Fruit fly (Drosophila melanogaster): Measurements from ENCODE around the gene hng3.

The hng3 gene

dm6 chr3L:711839-712553 is 43.3 kb downstream of the hng3 start, which contains the start of gene CG13896 (continued):
- peak; percentile 86 for TF ChIP-seq CG17328 (GFP tag; IDR thresholded peaks at IDR 0.05)
- peak; percentile 63 for TF ChIP-seq Asciz (GFP tag; optimal IDR thresholded peaks at IDR 0.05)
- TF ChIP-seq CG9609 (GFP tag; optimal IDR thresholded peaks at IDR 0.05) = peak; percentile 87
- TF ChIP-seq en (GFP tag; optimal IDR thresholded peaks at IDR 0.05) = peak; percentile 82
- peak; percentile 91 for TF ChIP-seq CG1647 (GFP tag; optimal IDR thresholded peaks at IDR 0.05)
- peak; percentile 62 for TF ChIP-seq CG6654 (GFP tag; optimal IDR thresholded peaks at IDR 0.05)
- TF ChIP-seq crol (GFP tag; IDR thresholded peaks at IDR 0.05) = peak; percentile 43
- peak; percentile 19 to 74 for TF ChIP-seq crp (GFP tag; optimal IDR thresholded peaks at IDR 0.05)
- TF ChIP-seq tin (GFP tag; optimal IDR thresholded peaks at IDR 0.05) = peak; percentile 93
- peak; percentile 54 for TF ChIP-seq twi (tag; optimal IDR thresholded peaks at IDR 0.05)
- peak in 1 of 2 experiments; percentile 81 for TF ChIP-seq insv (GFP tag; optimal IDR thresholded peaks at IDR 0.05)
- peak; percentile 77 for TF ChIP-seq CG4854 (GFP tag; optimal IDR thresholded peaks at IDR 0.05)
- TF ChIP-seq CG13287 (GFP tag; IDR thresholded peaks at IDR 0.05; ENCODE audit: partially characterized antibody) = peak; percentile 73
- no peak for TF ChIP-seq CG4360 (GFP tag; IDR thresholded peaks at IDR 0.05)
- peak; percentile 86 for TF ChIP-seq chm (GFP tag; IDR thresholded peaks at IDR 0.05)
- TF ChIP-seq Opbp (GFP tag; IDR thresholded peaks at IDR 0.05; ENCODE audit: partially characterized antibody) = peak; percentile 61
- TF ChIP-seq Lim3 (GFP tag; IDR thresholded peaks at IDR 0.05) = no peak
- no peak for TF ChIP-seq GATAe (GFP tag; conservative IDR thresholded peaks at IDR 0.05)
- TF ChIP-seq Lhr (GFP tag; optimal IDR thresholded peaks at IDR 0.05) = peak; percentile 96
- peak; percentile 84 for TF ChIP-seq gro (GFP tag; optimal IDR thresholded peaks at IDR 0.05)
- peak; percentile 89 for TF ChIP-seq caup (GFP tag; optimal IDR thresholded peaks at IDR 0.05; ENCODE audit: severe bottlenecking)
- peak; percentile 66; the same call in 2 of the 3 replicates for TF ChIP-seq HLH4C (GFP tag; IDR thresholded peaks at IDR 0.05; ENCODE audit: partially characterized antibody)
- no peak for TF ChIP-seq seq (GFP tag; IDR thresholded peaks at IDR 0.05)
- TF ChIP-seq CG43689 (GFP tag; IDR thresholded peaks at IDR 0.05) = peak; percentile 30; the same call in 1 of the 2 replicates
- peak; percentile 82 for TF ChIP-seq CG12391 (tag; optimal IDR thresholded peaks at IDR 0.05)
- peak; percentile 65 for TF ChIP-seq sd (tag; optimal IDR thresholded peaks at IDR 0.05)
- peak; percentile 78; the same call in 2 of the 3 replicates for TF ChIP-seq Doc3 (GFP tag; IDR thresholded peaks at IDR 0.05; ENCODE audit: partially characterized antibody)
- peak; percentile 91 for TF ChIP-seq pnt (GFP tag; optimal IDR thresholded peaks at IDR 0.05)
- TF ChIP-seq CG4820 (GFP tag; optimal IDR thresholded peaks at IDR 0.05) = peak; percentile 82
- peak; percentile 19 for TF ChIP-seq bigmax (GFP tag; optimal IDR thresholded peaks at IDR 0.05)
- peak; percentile 33 for TF ChIP-seq gfzf (GFP tag; optimal IDR thresholded peaks at IDR 0.05)
- peak; percentile 62 for TF ChIP-seq odd (GFP tag; optimal IDR thresholded peaks at IDR 0.05)
- no peak for TF ChIP-seq tll (GFP tag; optimal IDR thresholded peaks at IDR 0.05)
- peak; percentile 77 for TF ChIP-seq Sry-δ (GFP tag; optimal IDR thresholded peaks at IDR 0.05)
- peak; percentile 64 for TF ChIP-seq CG17385 (GFP tag; optimal IDR thresholded peaks at IDR 0.05)
- peak; percentile 78 for TF ChIP-seq HLHmδ (GFP tag; optimal IDR thresholded peaks at IDR 0.05)
- no peak for TF ChIP-seq hth (optimal IDR thresholded peaks at IDR 0.05)
- TF ChIP-seq stwl (tag; optimal IDR thresholded peaks at IDR 0.05) = peak; percentile 54
- TF ChIP-seq trh (GFP tag; optimal IDR thresholded peaks at IDR 0.05) = peak; percentile 85
- TF ChIP-seq Fer3 (tag; optimal IDR thresholded peaks at IDR 0.05) = peak; percentile 81
- peak; percentile 83 for TF ChIP-seq CG10267 (tag; optimal IDR thresholded peaks at IDR 0.05)
- TF ChIP-seq sens-2 (GFP tag; IDR thresholded peaks at IDR 0.05) = peak; percentile 47; the same call in 1 of the 2 replicates
- peak; percentile 58 for TF ChIP-seq CG6689 (GFP tag; IDR thresholded peaks at IDR 0.05)
- peak; percentile 78 for TF ChIP-seq gsb-n (tag; optimal IDR thresholded peaks at IDR 0.05)
- TF ChIP-seq dan (GFP tag; IDR thresholded peaks at IDR 0.05) = peak; percentile 68; the same call in 1 of the 2 replicates
- peak; percentile 83 for TF ChIP-seq onecut (GFP tag; IDR thresholded peaks at IDR 0.05)
- peak; percentile 39; the same call in 1 of the 2 replicates for TF ChIP-seq ap (GFP tag; IDR thresholded peaks at IDR 0.05)
- peak; percentile 87 for TF ChIP-seq dysf (GFP tag; IDR thresholded peaks at IDR 0.05)

All from whole organism, embryonic.